Worm (Caenorhabditis elegans) whole organism, midembryonic: ENCODE measurements around the gene T27E7.4.
"Not testable (repeated sequence)": the region's sequence is repeated elsewhere in the genome, so short reads cannot be mapped to it uniquely, and the experiment has no call there.

Experiments used
- cog-1 ChIP-seq: sonication (generic microtip); optimal IDR thresholded peaks from 2 replicates; lab custom pipeline; 2016; ENCODE audit warnings: missing genetic modification characterization, missing compliant biosample characterization
- ref-1 ChIP-seq: fragments of 200-800 bp; sonication (Bioruptor generic); conservative IDR thresholded peaks from 2 replicates; pipeline ENCODE4 v1.3.6; 2022; ENCODE audit warnings: missing genetic modification reagents, missing genetic modification characterization, missing compliant biosample characterization

ce11 chrIV:14551870-14552269 lies 17.0 kb upstream of the T27E7.4 start, which contains the start of gene pals-30:
- not testable (repeated sequence) for TF ChIP-seq ref-1 (GFP tag; lab: Robert Waterston, UW); cog-1 (tag; lab: Kevin White, UChicago)
